Fruit fly (Drosophila melanogaster) whole organism, embryonic: Measurements from ENCODE around the gene Try29F.
A peak's percentile ranks its signal among the peaks of the same experiment; 100 is the strongest.

Source experiments
- Atf-2 ChIP-seq: fragments of 200-800 bp; sonication (Bioruptor generic); optimal IDR thresholded peaks from 2 replicates; lab custom pipeline; 2016; ENCODE audit warnings: missing biosample characterization, missing genetic modification characterization
- CG10209 ChIP-seq: fragments of 200-800 bp; sonication (Bioruptor generic); optimal IDR thresholded peaks from 3 replicates; lab custom pipeline; 2017; ENCODE audit warnings: missing biosample characterization, mild to moderate bottlenecking, missing genetic modification characterization, missing genetic modification reagents
- CG11398 ChIP-seq: fragments of 200-800 bp; sonication (Bioruptor generic); optimal IDR thresholded peaks from 2 replicates; lab custom pipeline; 2016; ENCODE audit warnings: missing biosample characterization, missing genetic modification characterization
- CG12659 ChIP-seq: fragments of 200-800 bp; sonication (Bioruptor generic); optimal IDR thresholded peaks from 3 replicates; lab custom pipeline; 2017; ENCODE audit warnings: mild to moderate bottlenecking, missing biosample characterization, missing genetic modification reagents, missing genetic modification characterization
- CG15479 ChIP-seq: fragments of 200-800 bp; sonication (Bioruptor generic); optimal IDR thresholded peaks from 3 replicates; lab custom pipeline; 2019; ENCODE audit warnings: missing biosample characterization, mild to moderate bottlenecking, missing genetic modification characterization, moderate library complexity
- CG1602 ChIP-seq: fragments of 200-800 bp; sonication (Bioruptor generic); optimal IDR thresholded peaks from 3 replicates; lab custom pipeline; 2016; ENCODE audit warnings: missing biosample characterization, missing genetic modification characterization
- CG17361 ChIP-seq: fragments of 200-800 bp; sonication (Bioruptor generic); IDR thresholded peaks from 3 replicates; pipeline ENCODE4 v1.3.6; 2022; ENCODE audit warnings: missing biosample characterization, missing genetic modification characterization
- CG17912 ChIP-seq: fragments of 200-800 bp; sonication (Bioruptor generic); optimal IDR thresholded peaks from 2 replicates; lab custom pipeline; 2018; ENCODE audit warnings: missing biosample characterization, mild to moderate bottlenecking, missing genetic modification characterization
- CG18599 ChIP-seq: fragments of 200-800 bp; sonication (Bioruptor generic); optimal IDR thresholded peaks from 3 replicates; lab custom pipeline; 2017; ENCODE audit warnings: missing biosample characterization, missing genetic modification characterization, mild to moderate bottlenecking, moderate library complexity, missing genetic modification reagents
- CG18619 ChIP-seq: fragments of 200-800 bp; sonication (Bioruptor generic); optimal IDR thresholded peaks from 3 replicates; lab custom pipeline; 2017; ENCODE audit warnings: missing biosample characterization, mild to moderate bottlenecking, missing genetic modification characterization
- CG31365 ChIP-seq: fragments of 200-800 bp; sonication (Bioruptor generic); optimal IDR thresholded peaks from 2 replicates; lab custom pipeline; 2018; ENCODE audit warnings: missing biosample characterization, mild to moderate bottlenecking, missing genetic modification characterization
- CG31441 ChIP-seq: fragments of 200-800 bp; sonication (Bioruptor generic); IDR thresholded peaks from 2 replicates; pipeline ENCODE4 v1.3.6; 2022; ENCODE audit warnings: missing biosample characterization, missing genetic modification characterization
- CG33213 ChIP-seq: fragments of 200-800 bp; sonication (Bioruptor generic); optimal IDR thresholded peaks from 3 replicates; lab custom pipeline; 2016; ENCODE audit warnings: missing biosample characterization, missing genetic modification characterization
- CG34376 ChIP-seq: fragments of 200-800 bp; sonication (Bioruptor generic); optimal IDR thresholded peaks from 2 replicates; lab custom pipeline; 2018; ENCODE audit warnings: missing biosample characterization, mild to moderate bottlenecking, missing genetic modification characterization
- CG3838 ChIP-seq: fragments of 200-800 bp; sonication (Bioruptor generic); optimal IDR thresholded peaks from 3 replicates; lab custom pipeline; 2016; ENCODE audit warnings: missing biosample characterization, missing genetic modification characterization
- CG8765 ChIP-seq: fragments of 200-800 bp; sonication (Bioruptor generic); IDR thresholded peaks from 2 replicates; pipeline ENCODE4 v1.3.6; 2022; ENCODE audit warnings: missing biosample characterization, missing genetic modification characterization
- CG8944 ChIP-seq: fragments of 200-800 bp; sonication (Bioruptor generic); optimal IDR thresholded peaks from 3 replicates; lab custom pipeline; 2016; ENCODE audit warnings: missing biosample characterization, missing genetic modification characterization
- CG9727 ChIP-seq: fragments of 200-800 bp; sonication (Bioruptor generic); optimal IDR thresholded peaks from 3 replicates; lab custom pipeline; 2017; ENCODE audit warnings: missing biosample characterization, mild to moderate bottlenecking, missing genetic modification characterization
- CG9817 ChIP-seq: fragments of 200-800 bp; sonication (Bioruptor generic); optimal IDR thresholded peaks from 2 replicates; lab custom pipeline; 2018; ENCODE audit warnings: missing biosample characterization, mild to moderate bottlenecking, missing genetic modification characterization, moderate library complexity
- CG9932 ChIP-seq: fragments of 200-800 bp; sonication (Bioruptor generic); IDR thresholded peaks from 2 replicates; pipeline ENCODE4 v1.3.6; 2022; ENCODE audit warnings: missing biosample characterization, missing genetic modification characterization
- CkIIα-i1 ChIP-seq: fragments of 200-800 bp; sonication (Bioruptor generic); IDR thresholded peaks from 2 replicates; pipeline ENCODE4 v1.3.6; 2022; ENCODE audit warnings: missing biosample characterization, missing genetic modification characterization
- CrebB ChIP-seq: fragments of 200-800 bp; sonication (Bioruptor generic); optimal IDR thresholded peaks from 3 replicates; lab custom pipeline; 2018; ENCODE audit warnings: missing biosample characterization, mild to moderate bottlenecking, missing genetic modification characterization
- Dad ChIP-seq: fragments of 200-800 bp; sonication (Bioruptor generic); optimal IDR thresholded peaks from 3 replicates; lab custom pipeline; 2016; ENCODE audit warnings: missing biosample characterization, missing genetic modification characterization
- HmgD ChIP-seq: fragments of 200-800 bp; sonication (Bioruptor generic); optimal IDR thresholded peaks from 3 replicates; lab custom pipeline; 2016; ENCODE audit warnings: missing biosample characterization, missing genetic modification characterization
- Lhr ChIP-seq: fragments of 200-800 bp; sonication (Bioruptor generic); optimal IDR thresholded peaks from 3 replicates; lab custom pipeline; 2017; ENCODE audit warnings: mild to moderate bottlenecking, missing biosample characterization, missing genetic modification reagents, missing genetic modification characterization
- Oaz ChIP-seq: fragments of 200-800 bp; sonication (Bioruptor generic); IDR thresholded peaks from 2 replicates; pipeline ENCODE4 v1.3.6; 2022; ENCODE audit warnings: missing biosample characterization, missing genetic modification characterization
- bcd ChIP-seq: fragments of 200-800 bp; sonication (Bioruptor generic); optimal IDR thresholded peaks from 2 replicates; lab custom pipeline; 2017; ENCODE audit warnings: missing biosample characterization, mild to moderate bottlenecking, missing genetic modification characterization
- bigmax ChIP-seq: fragments of 200-800 bp; sonication (Bioruptor generic); optimal IDR thresholded peaks from 2 replicates; lab custom pipeline; 2018; ENCODE audit warnings: missing biosample characterization, mild to moderate bottlenecking, missing genetic modification characterization
- ci ChIP-seq: fragments of 200-800 bp; sonication (Bioruptor generic); IDR thresholded peaks from 3 replicates; pipeline ENCODE4 v1.3.6; 2022; ENCODE audit warnings: missing biosample characterization, missing genetic modification characterization
- crp ChIP-seq, 2 experiments: fragments of 200-800 bp; sonication (Bioruptor generic); optimal IDR thresholded peaks; 2 replicates in 1 of 2; 3 replicates in 1 of 2; lab custom pipeline; 2017; ENCODE audit warnings: missing biosample characterization in 2 of 2, missing genetic modification characterization in 2 of 2, mild to moderate bottlenecking in 1 of 2, moderate library complexity in 1 of 2
- cwo ChIP-seq: fragments of 200-800 bp; sonication (Bioruptor generic); optimal IDR thresholded peaks from 3 replicates; lab custom pipeline; 2017; ENCODE audit warnings: missing biosample characterization, missing genetic modification characterization, mild to moderate bottlenecking, moderate library complexity, missing genetic modification reagents
- dysf ChIP-seq: fragments of 200-800 bp; sonication (Bioruptor generic); IDR thresholded peaks from 3 replicates; pipeline ENCODE4 v1.3.6; 2022; ENCODE audit warnings: missing biosample characterization, missing genetic modification characterization
- en ChIP-seq: fragments of 200-800 bp; sonication (Bioruptor generic); optimal IDR thresholded peaks from 2 replicates; lab custom pipeline; 2016; ENCODE audit warnings: missing biosample characterization, missing genetic modification characterization
- esg ChIP-seq: fragments of 200-800 bp; sonication (Bioruptor generic); conservative IDR thresholded peaks from 2 replicates; pipeline ENCODE4 v1.3.6; 2022; ENCODE audit warnings: missing biosample characterization, missing genetic modification characterization
- exex ChIP-seq: fragments of 200-800 bp; sonication (Bioruptor generic); optimal IDR thresholded peaks from 4 replicates; lab custom pipeline; 2018; ENCODE audit warnings: missing biosample characterization, mild to moderate bottlenecking, missing genetic modification characterization, moderate library complexity
- fd3F ChIP-seq: fragments of 200-800 bp; sonication (Bioruptor generic); optimal IDR thresholded peaks from 2 replicates; lab custom pipeline; 2018; ENCODE audit warnings: missing biosample characterization, mild to moderate bottlenecking, missing genetic modification characterization, moderate library complexity
- fd64A ChIP-seq: fragments of 200-800 bp; sonication (Bioruptor generic); optimal IDR thresholded peaks from 3 replicates; lab custom pipeline; 2018; ENCODE audit warnings: missing biosample characterization, mild to moderate bottlenecking, missing genetic modification characterization
- grn ChIP-seq: fragments of 200-800 bp; sonication (Bioruptor generic); optimal IDR thresholded peaks from 3 replicates; lab custom pipeline; 2017; ENCODE audit warnings: missing biosample characterization, missing genetic modification characterization
- hb ChIP-seq: fragments of 200-800 bp; sonication (Bioruptor generic); IDR thresholded peaks from 3 replicates; pipeline ENCODE4 v1.3.6; 2022; ENCODE audit warnings: missing biosample characterization, missing genetic modification characterization; ENCODE audit not compliant: partially characterized antibody
- lab ChIP-seq: fragments of 200-800 bp; sonication (Bioruptor generic); optimal IDR thresholded peaks from 3 replicates; lab custom pipeline; 2017; ENCODE audit warnings: missing biosample characterization, missing genetic modification characterization, mild to moderate bottlenecking, moderate library complexity, missing genetic modification reagents
- luna ChIP-seq: fragments of 200-800 bp; sonication (Bioruptor generic); optimal IDR thresholded peaks from 2 replicates; lab custom pipeline; 2016; ENCODE audit warnings: missing biosample characterization, missing genetic modification characterization
- mirr ChIP-seq: fragments of 200-800 bp; sonication (Bioruptor generic); optimal IDR thresholded peaks from 3 replicates; lab custom pipeline; 2018; ENCODE audit warnings: missing biosample characterization, mild to moderate bottlenecking, missing genetic modification characterization
- pfk ChIP-seq: fragments of 200-800 bp; sonication (Bioruptor generic); optimal IDR thresholded peaks from 2 replicates; lab custom pipeline; 2018; ENCODE audit warnings: missing biosample characterization, mild to moderate bottlenecking, missing genetic modification characterization, moderate library complexity
- ro ChIP-seq: fragments of 200-800 bp; sonication (Bioruptor generic); IDR thresholded peaks from 2 replicates; pipeline ENCODE4 v1.3.6; 2022; ENCODE audit warnings: missing biosample characterization, missing genetic modification characterization
- schlank ChIP-seq: fragments of 200-800 bp; sonication (Bioruptor generic); optimal IDR thresholded peaks from 2 replicates; lab custom pipeline; 2018; ENCODE audit warnings: missing biosample characterization, mild to moderate bottlenecking, missing genetic modification characterization
- sd ChIP-seq: fragments of 200-800 bp; sonication (Bioruptor generic); optimal IDR thresholded peaks from 3 replicates; lab custom pipeline; 2018; ENCODE audit warnings: missing biosample characterization, mild to moderate bottlenecking, missing genetic modification characterization, moderate library complexity
- sug ChIP-seq: fragments of 200-800 bp; optimal IDR thresholded peaks from 2 replicates; lab custom pipeline; 2019; ENCODE audit warnings: missing biosample characterization, mild to moderate bottlenecking, missing genetic modification characterization, moderate library complexity
- tna ChIP-seq: fragments of 200-800 bp; sonication (Bioruptor generic); IDR thresholded peaks from 2 replicates; pipeline ENCODE4 v1.3.6; 2022; ENCODE audit warnings: missing biosample characterization, missing genetic modification characterization; ENCODE audit not compliant: partially characterized antibody

Gene Try29F

dm6 chr2L:8991583-8991982 lies 6.8 kb upstream of the Try29F start, which contains the start of gene CG9555 (continued):
- TF ChIP-seq Oaz (GFP tag; lab: Robert Waterston, UW) = no peak
- peak; percentile 18 for TF ChIP-seq CG18599
- no peak for TF ChIP-seq CG12659 (GFP tag; lab: Kevin White, UChicago)
- TF ChIP-seq esg (GFP tag; lab: Robert Waterston, UW) = no peak
- no peak for TF ChIP-seq HmgD (GFP tag; lab: Kevin White, UChicago)
- no peak for TF ChIP-seq CG10209 (GFP tag; lab: Kevin White, UChicago)
- peak; percentile 66 for TF ChIP-seq cwo (GFP tag; lab: Kevin White, UChicago)
- TF ChIP-seq CG9727 = no peak
- TF ChIP-seq CG34376 (GFP tag; lab: Kevin White, UChicago) = peak; percentile 86
- TF ChIP-seq fd64A = no peak
- no peak for TF ChIP-seq CG33213 (GFP tag; lab: Kevin White, UChicago)
- no peak for TF ChIP-seq Lhr (GFP tag; lab: Kevin White, UChicago)
- no peak for TF ChIP-seq CG11398 (GFP tag; lab: Kevin White, UChicago)
- no peak for TF ChIP-seq CG18619 (GFP tag; lab: Kevin White, UChicago)
- TF ChIP-seq sd = peak; percentile 20
- peak; percentile 95 for TF ChIP-seq exex
- TF ChIP-seq CG8765 = no peak
- TF ChIP-seq CG1602 (GFP tag; lab: Kevin White, UChicago) = no peak
- TF ChIP-seq lab (GFP tag; lab: Kevin White, UChicago) = peak; percentile 15
- no peak for TF ChIP-seq CG3838 (GFP tag; lab: Kevin White, UChicago)
- TF ChIP-seq ci = 0 out of 3 replicates have a peak, but pooled peaks have one; percentile 14
- TF ChIP-seq Dad (GFP tag; lab: Kevin White, UChicago) = no peak

dm6 chr2L:8993650-8994441 lies 4.5 kb upstream of the Try29F start, which contains the start of gene CG17906:
Gene CG17906, plus strand, starts transcription at chr2L:8994391.
- TF ChIP-seq CG15479 (GFP tag; lab: Kevin White, UChicago) = no peak
- TF ChIP-seq grn = peak; percentile 89
- peak; percentile 98 for TF ChIP-seq sug (tag; lab: Kevin White, UChicago)
- TF ChIP-seq bcd (GFP tag; lab: Kevin White, UChicago) = no peak
- TF ChIP-seq CkIIα-i1 = no peak
- TF ChIP-seq Atf-2 (GFP tag; lab: Kevin White, UChicago) = no peak
- TF ChIP-seq bigmax (GFP tag; lab: Kevin White, UChicago) = no peak
- peak; percentile 24 for TF ChIP-seq mirr (GFP tag; lab: Kevin White, UChicago)
- TF ChIP-seq CG34376 (GFP tag; lab: Kevin White, UChicago) = peak; percentile 56
- peak; percentile 92 for TF ChIP-seq exex
- no peak for TF ChIP-seq CG17912 (GFP tag; lab: Kevin White, UChicago)
- peak; percentile 67 for TF ChIP-seq sd
- no peak for TF ChIP-seq schlank (tag; lab: Kevin White, UChicago)
- TF ChIP-seq tna (GFP tag; lab: Robert Waterston, UW) = no peak
- no peak for TF ChIP-seq CG8944 (GFP tag; lab: Kevin White, UChicago)

- TF ChIP-seq pfk (no peak), hb (no peak), fd3F (peak; percentile 44), CG9817 (tag; lab: Kevin White, UChicago) (peak; percentile 85), CG9932 (GFP tag; lab: Robert Waterston, UW) (peak; percentile 98), en (GFP tag; lab: Kevin White, UChicago) (peak; percentile 47), CrebB (tag; lab: Kevin White, UChicago) (peak; percentile 3), CG31441 (GFP tag; lab: Robert Waterston, UW) (peak; percentile 88), crp (GFP tag; optimal IDR thresholded peaks at IDR 0.05; lab: Kevin White, UChicago) (peak; percentile 83 to 95), CG17361 (peak; percentile 73), CG31365 (tag; lab: Kevin White, UChicago) (no peak), luna (GFP tag; lab: Kevin White, UChicago) (peak; percentile 94), dysf (GFP tag; lab: Robert Waterston, UW) (peak; percentile 91), ro (GFP tag; lab: Robert Waterston, UW) (peak; percentile 65)
Measured at dm6 chr2L:8997285-8997684, 1.1 kb upstream of the Try29F start, which contains the start of the genes alien and CG18661. Gene alien, minus strand, starts transcription at chr2L:8997379. Gene CG18661, plus strand, starts transcription at chr2L:8997605.
